Worm (Caenorhabditis elegans): ENCODE measurements around the gene lido-16.
A peak's percentile ranks its signal among the peaks of the same experiment; 100 is the strongest.

The lido-16 gene

ce11 chrII:6482102-6482501 lies 2.7 kb downstream of the lido-16 start, which contains the start of gene del-10:
Gene del-10 (minus strand): TSS chrII:6482125.
- TF ChIP-seq dao-5 (tag; optimal IDR thresholded peaks at IDR 0.05) (no peak), him-1 (tag; optimal IDR thresholded peaks at IDR 0.05) (no peak), W03F9.2 (tag; optimal IDR thresholded peaks at IDR 0.05) (no peak)

ce11 chrII:6476655-6477054 lies 8.1 kb downstream of the lido-16 start, which contains the start of gene T28D9.4:
Gene T28D9.4 (plus strand): TSS chrII:6476955.
- TF ChIP-seq him-1 (tag; optimal IDR thresholded peaks at IDR 0.05) (no peak), W03F9.2 (tag; optimal IDR thresholded peaks at IDR 0.05) (no peak)

- TF ChIP-seq dao-5 (tag; optimal IDR thresholded peaks at IDR 0.05) (no peak), him-1 (tag; optimal IDR thresholded peaks at IDR 0.05) (no peak), W03F9.2 (tag; optimal IDR thresholded peaks at IDR 0.05) (no peak)
Observed at ce11 chrII:6475180-6475737, 9.5 kb downstream of the lido-16 start, which contains the start of gene T28D9.16. Gene T28D9.16 (plus strand): TSS chrII:6475687.

ce11 chrII:6470985-6471384 lies 13.8 kb downstream of the lido-16 start, which contains the start of gene dgk-5:
Gene dgk-5 (minus strand): TSS chrII:6471085.
- no peak for TF ChIP-seq dao-5 (tag; optimal IDR thresholded peaks at IDR 0.05)
- TF ChIP-seq him-1 (tag; optimal IDR thresholded peaks at IDR 0.05): no peak
- no peak for TF ChIP-seq W03F9.2 (tag; optimal IDR thresholded peaks at IDR 0.05)

- no peak for TF ChIP-seq dao-5 (tag; optimal IDR thresholded peaks at IDR 0.05)
Observed at ce11 chrII:6469340-6469739, 15.4 kb downstream of the lido-16 start.

ce11 chrII:6454671-6455070 lies 30.1 kb downstream of the lido-16 start, which contains the start of gene aptf-1:
Gene aptf-1 (plus strand): TSS chrII:6454971.
- TF ChIP-seq dao-5 (tag; optimal IDR thresholded peaks at IDR 0.05) (no peak), W03F9.2 (tag; optimal IDR thresholded peaks at IDR 0.05) (no peak), him-1 (tag; optimal IDR thresholded peaks at IDR 0.05) (no peak)

- TF ChIP-seq W03F9.2 (tag; optimal IDR thresholded peaks at IDR 0.05): peak; percentile 17
- no peak for TF ChIP-seq him-1 (tag; optimal IDR thresholded peaks at IDR 0.05)
- no peak for TF ChIP-seq dao-5 (tag; optimal IDR thresholded peaks at IDR 0.05)
Observed at ce11 chrII:6453341-6453806, 31.4 kb downstream of the lido-16 start, which contains the start of gene atg-16.2. Gene atg-16.2 (minus strand): TSS chrII:6453391.

ce11 chrII:6449656-6450055 lies 35.1 kb downstream of the lido-16 start, which contains the start of gene nhr-22:
Gene nhr-22 (minus strand): TSS chrII:6449792.
- TF ChIP-seq W03F9.2 (tag; optimal IDR thresholded peaks at IDR 0.05) (no peak), him-1 (tag; optimal IDR thresholded peaks at IDR 0.05) (no peak), dao-5 (tag; optimal IDR thresholded peaks at IDR 0.05) (no peak)

- TF ChIP-seq him-1 (tag; optimal IDR thresholded peaks at IDR 0.05): no peak
- no peak for TF ChIP-seq dao-5 (tag; optimal IDR thresholded peaks at IDR 0.05)
Observed at ce11 chrII:6448656-6449055, 36.1 kb downstream of the lido-16 start.

- no peak for TF ChIP-seq dao-5 (tag; optimal IDR thresholded peaks at IDR 0.05)
- TF ChIP-seq W03F9.2 (tag; optimal IDR thresholded peaks at IDR 0.05): no peak
- no peak for TF ChIP-seq him-1 (tag; optimal IDR thresholded peaks at IDR 0.05)
Observed at ce11 chrII:6448189-6448588, 36.6 kb downstream of the lido-16 start.

- TF ChIP-seq W03F9.2 (tag; optimal IDR thresholded peaks at IDR 0.05) (no peak), him-1 (tag; optimal IDR thresholded peaks at IDR 0.05) (no peak), dao-5 (tag; optimal IDR thresholded peaks at IDR 0.05) (no peak)
Observed at ce11 chrII:6443710-6444109, 41.1 kb downstream of the lido-16 start, which contains the start of gene K06A1.2. Gene K06A1.2 (plus strand): TSS chrII:6444010.

- TF ChIP-seq him-1 (tag; optimal IDR thresholded peaks at IDR 0.05) (no peak), dao-5 (tag; optimal IDR thresholded peaks at IDR 0.05) (no peak), W03F9.2 (tag; optimal IDR thresholded peaks at IDR 0.05) (no peak)
Observed at ce11 chrII:6441128-6441527, 43.6 kb downstream of the lido-16 start, which contains the start of gene cutl-16. Gene cutl-16 (plus strand): TSS chrII:6441428.

- TF ChIP-seq W03F9.2 (tag; optimal IDR thresholded peaks at IDR 0.05): no peak
- TF ChIP-seq him-1 (tag; optimal IDR thresholded peaks at IDR 0.05): no peak
Observed at ce11 chrII:6436845-6437244, 47.9 kb downstream of the lido-16 start.
